Fruit fly (Drosophila melanogaster): ENCODE measurements around the gene CG2258.

Gene CG2258

dm6 chrX:8080174-8080573 is 21.7 kb downstream of the CG2258 start (continued):
- peak; percentile 9 for TF ChIP-seq mam (GFP tag; optimal IDR thresholded peaks at IDR 0.05)
- TF ChIP-seq CG17359 (tag; optimal IDR thresholded peaks at IDR 0.05): no peak
- peak; percentile 56 for TF ChIP-seq Med (GFP tag)
- TF ChIP-seq lmd (GFP tag; IDR thresholded peaks at IDR 0.05): peak; percentile 27; the same call in 1 of the 2 replicates
- peak in 1 of 2 experiments; percentile 32 for TF ChIP-seq Hr78 (GFP tag; optimal IDR thresholded peaks at IDR 0.05)
- 0 out of 2 replicates have a peak, but pooled peaks have one; percentile 33 for TF ChIP-seq CG6689 (GFP tag; IDR thresholded peaks at IDR 0.05)
- TF ChIP-seq CG14014 (GFP tag; IDR thresholded peaks at IDR 0.05): peak; percentile 18; the same call in 1 of the 2 replicates
- TF ChIP-seq Ptx1 (GFP tag; IDR thresholded peaks at IDR 0.05): 0 out of 2 replicates have a peak, but pooled peaks have one; percentile 25
- TF ChIP-seq Bdp1 (GFP tag; optimal IDR thresholded peaks at IDR 0.05): no peak
- no peak for TF ChIP-seq CG4730 (GFP tag; IDR thresholded peaks at IDR 0.05)
- no peak for TF ChIP-seq CG8478 (optimal IDR thresholded peaks at IDR 0.05)
- no peak for TF ChIP-seq ranshi (GFP tag; IDR thresholded peaks at IDR 0.05)
- TF ChIP-seq row (GFP tag; IDR thresholded peaks at IDR 0.05): peak; percentile 51

- TF ChIP-seq CG34376 (GFP tag; optimal IDR thresholded peaks at IDR 0.05) (peak; percentile 6), CG2116 (GFP tag; optimal IDR thresholded peaks at IDR 0.05) (peak; percentile 84), inv (GFP tag; IDR thresholded peaks at IDR 0.05; ENCODE audit: partially characterized antibody) (peak; percentile 54; the same call in 1 of the 2 replicates), CG2120 (GFP tag; optimal IDR thresholded peaks at IDR 0.05) (peak; percentile 44), CG7372 (GFP tag; IDR thresholded peaks at IDR 0.05) (no peak), CG15073 (GFP tag; optimal IDR thresholded peaks at IDR 0.05) (no peak), vvl (GFP tag; IDR thresholded peaks at IDR 0.05) (no peak), amos (GFP tag; IDR thresholded peaks at IDR 0.05; ENCODE audit: partially characterized antibody) (peak; percentile 72), mld (GFP tag; IDR thresholded peaks at IDR 0.05; ENCODE audit: partially characterized antibody) (peak; percentile 73; the same call in 2 of the 3 replicates), pho (GFP tag; optimal IDR thresholded peaks at IDR 0.05) (no peak), Dip2 (GFP tag; IDR thresholded peaks at IDR 0.05) (no peak), Dll (GFP tag; IDR thresholded peaks at IDR 0.05; ENCODE audit: partially characterized antibody) (peak; percentile 68; the same call in 2 of the 4 replicates), Ets97D (GFP tag; optimal IDR thresholded peaks at IDR 0.05) (peak; percentile 78), Scr (GFP tag; IDR thresholded peaks at IDR 0.05; ENCODE audit: partially characterized antibody) (peak; percentile 66), CG16813 (GFP tag; IDR thresholded peaks at IDR 0.05; ENCODE audit: partially characterized antibody) (peak; percentile 69), HmgZ (tag; optimal IDR thresholded peaks at IDR 0.05) (peak; percentile 40), gfzf (GFP tag; optimal IDR thresholded peaks at IDR 0.05) (peak; percentile 85), gro (GFP tag; optimal IDR thresholded peaks at IDR 0.05) (peak; percentile 4), chn (GFP tag; optimal IDR thresholded peaks at IDR 0.05) (peak; percentile 9), ssp (GFP tag; IDR thresholded peaks at IDR 0.05) (peak; percentile 89), dpn (GFP tag; optimal IDR thresholded peaks at IDR 0.05) (peak in 1 of 2 experiments; percentile 4), sisA (GFP tag; IDR thresholded peaks at IDR 0.05) (no peak), CG9215 (GFP tag; IDR thresholded peaks at IDR 0.05) (no peak), hbn (GFP tag; IDR thresholded peaks at IDR 0.05; ENCODE audit: partially characterized antibody) (peak; percentile 66), zf30C (GFP tag; optimal IDR thresholded peaks at IDR 0.05) (no peak), B-H1 (GFP tag; IDR thresholded peaks at IDR 0.05) (no peak), CG12659 (GFP tag; optimal IDR thresholded peaks at IDR 0.05) (peak; percentile 66), toy (GFP tag; IDR thresholded peaks at IDR 0.05) (no peak), caup (GFP tag; optimal IDR thresholded peaks at IDR 0.05; ENCODE audit: severe bottlenecking) (no peak), CG8290 (GFP tag; optimal IDR thresholded peaks at IDR 0.05) (peak; percentile 0), CG8290 (tag; optimal IDR thresholded peaks at IDR 0.05) (no peak), hb (GFP tag; IDR thresholded peaks at IDR 0.05; ENCODE audit: partially characterized antibody) (peak; percentile 66; the same call in 2 of the 3 replicates), danr (GFP tag; IDR thresholded peaks at IDR 0.05) (no peak), CG15479 (GFP tag; optimal IDR thresholded peaks at IDR 0.05) (no peak), trem (tag; optimal IDR thresholded peaks at IDR 0.05) (peak; percentile 52), Gsc (GFP tag; IDR thresholded peaks at IDR 0.05) (no peak)
These were observed 26.5 kb downstream of the CG2258 start, which contains the start of the genes Upf2 and CG1571 for dm6 chrX:8075300-8075927. Gene Upf2 (minus strand): TSS chrX:8075466. Gene CG1571 (plus strand): TSS chrX:8075877.

All from whole organism, embryonic.